Worm (Caenorhabditis elegans) whole organism, L3 larva: ENCODE results near the gene F35E8.9.
"Not testable (repeated sequence)": the region's sequence is repeated elsewhere in the genome, so short reads cannot be mapped to it uniquely, and the experiment has no call there.

Source experiments
- R02D3.7 ChIP-seq: fragments of 150-350 bp; optimal IDR thresholded peaks from 2 replicates; lab custom pipeline; 2014; ENCODE audit warnings: missing biosample characterization, missing genetic modification characterization
- ZK546.5 ChIP-seq: sonication (generic microtip); optimal IDR thresholded peaks from 2 replicates; lab custom pipeline; 2017; ENCODE audit warnings: missing biosample characterization, missing genetic modification characterization
- aly-2 ChIP-seq: fragments of 150-350 bp; optimal IDR thresholded peaks from 2 replicates; lab custom pipeline; 2014; ENCODE audit warnings: missing biosample characterization, missing genetic modification characterization
- ceh-28 ChIP-seq: fragments of 150-350 bp; optimal IDR thresholded peaks from 2 replicates; lab custom pipeline; 2014; ENCODE audit warnings: missing biosample characterization, missing genetic modification reagents, missing genetic modification characterization
- ceh-82 ChIP-seq: fragments of 150-350 bp; optimal IDR thresholded peaks from 2 replicates; lab custom pipeline; 2014; ENCODE audit warnings: missing biosample characterization, missing genetic modification characterization
- ceh-9 ChIP-seq: sonication (generic microtip); optimal IDR thresholded peaks from 2 replicates; lab custom pipeline; 2018; ENCODE audit warnings: missing biosample characterization, missing genetic modification characterization
- daf-12 ChIP-seq: fragments of 150-350 bp; optimal IDR thresholded peaks from 2 replicates; lab custom pipeline; 2014; ENCODE audit warnings: missing biosample characterization, missing genetic modification reagents, missing genetic modification characterization
- egl-5 ChIP-seq: fragments of 150-350 bp; optimal IDR thresholded peaks from 2 replicates; lab custom pipeline; 2017; ENCODE audit warnings: missing biosample characterization, missing genetic modification reagents, missing genetic modification characterization, inconsistent platforms
- elt-2 ChIP-seq: sonication (generic microtip); optimal IDR thresholded peaks from 2 replicates; lab custom pipeline; 2016; ENCODE audit warnings: missing genetic modification reagents, mild to moderate bottlenecking, missing genetic modification characterization, missing compliant biosample characterization
- elt-3 ChIP-seq, 3 experiments: fragments of 150-350 bp in 1 of 3; sonication (generic microtip) in 2 of 3; optimal IDR thresholded peaks; 2 replicates in 2 of 3; 4 replicates in 1 of 3; lab custom pipeline; 2014 to 2017; ENCODE audit warnings: missing biosample characterization in 3 of 3, missing genetic modification characterization in 3 of 3
- eor-1 ChIP-seq, 2 experiments: fragments of 150-350 bp; optimal IDR thresholded peaks; 2 replicates each; lab custom pipeline; 2014 to 2018; ENCODE audit warnings: missing biosample characterization in 2 of 2, missing genetic modification characterization in 2 of 2
- fkh-2 ChIP-seq: fragments of 150-350 bp; optimal IDR thresholded peaks from 2 replicates; lab custom pipeline; 2014; ENCODE audit warnings: missing biosample characterization, missing genetic modification reagents, missing genetic modification characterization
- fos-1 ChIP-seq: fragments of 150-350 bp; optimal IDR thresholded peaks from 2 replicates; lab custom pipeline; 2014; ENCODE audit warnings: missing biosample characterization, missing genetic modification characterization
- hmg-11 ChIP-seq: sonication (generic microtip); optimal IDR thresholded peaks from 2 replicates; lab custom pipeline; 2016; ENCODE audit warnings: missing genetic modification characterization, missing compliant biosample characterization
- lin-15B ChIP-seq: fragments of 150-350 bp; optimal IDR thresholded peaks from 2 replicates; lab custom pipeline; 2014; ENCODE audit warnings: missing biosample characterization, missing genetic modification characterization
- lin-39 ChIP-seq: fragments of 150-350 bp; optimal IDR thresholded peaks from 2 replicates; lab custom pipeline; 2018; ENCODE audit warnings: missing biosample characterization, missing genetic modification reagents, missing genetic modification characterization
- lsy-12 ChIP-seq: sonication (generic microtip); optimal IDR thresholded peaks from 2 replicates; lab custom pipeline; 2016; ENCODE audit warnings: mild to moderate bottlenecking, missing genetic modification characterization, missing compliant biosample characterization
- mml-1 ChIP-seq: fragments of 150-350 bp; sonication (generic microtip); optimal IDR thresholded peaks from 3 replicates; lab custom pipeline; 2014; ENCODE audit warnings: missing biosample characterization, missing genetic modification characterization
- nfya-1 ChIP-seq: sonication (generic microtip); optimal IDR thresholded peaks from 2 replicates; lab custom pipeline; 2017; ENCODE audit warnings: missing genetic modification characterization, mild to moderate bottlenecking, missing compliant biosample characterization, antibody characterized with exemption, moderate library complexity; ENCODE audit not compliant: insufficient read depth
- nhr-11 ChIP-seq: fragments of 150-350 bp; optimal IDR thresholded peaks from 2 replicates; lab custom pipeline; 2014; ENCODE audit warnings: missing biosample characterization, missing genetic modification characterization
- nhr-12 ChIP-seq: fragments of 150-350 bp; optimal IDR thresholded peaks from 2 replicates; lab custom pipeline; 2014; ENCODE audit warnings: missing biosample characterization, missing genetic modification characterization
- nhr-23 ChIP-seq: fragments of 150-350 bp; optimal IDR thresholded peaks from 2 replicates; lab custom pipeline; 2014; ENCODE audit warnings: missing biosample characterization, missing genetic modification reagents, missing genetic modification characterization
- nhr-28 ChIP-seq: fragments of 150-350 bp; optimal IDR thresholded peaks from 2 replicates; lab custom pipeline; 2014; ENCODE audit warnings: missing biosample characterization, missing genetic modification characterization
- nhr-43 ChIP-seq: sonication (generic microtip); optimal IDR thresholded peaks from 2 replicates; lab custom pipeline; 2016; ENCODE audit warnings: mild to moderate bottlenecking, missing genetic modification characterization, missing compliant biosample characterization; ENCODE audit not compliant: poor library complexity, severe bottlenecking
- nhr-67 ChIP-seq: fragments of 150-350 bp; optimal IDR thresholded peaks from 2 replicates; lab custom pipeline; 2014; ENCODE audit warnings: missing biosample characterization, missing genetic modification characterization
- pqm-1 ChIP-seq: fragments of 150-350 bp; optimal IDR thresholded peaks from 2 replicates; lab custom pipeline; 2017; ENCODE audit warnings: missing biosample characterization, missing genetic modification characterization, inconsistent platforms
- sea-2 ChIP-seq: fragments of 150-350 bp; sonication (generic microtip); optimal IDR thresholded peaks from 4 replicates; lab custom pipeline; 2014; ENCODE audit warnings: missing biosample characterization, missing genetic modification reagents, missing genetic modification characterization
- skn-1 ChIP-seq: fragments of 150-350 bp; optimal IDR thresholded peaks from 2 replicates; lab custom pipeline; 2014; ENCODE audit warnings: missing biosample characterization, missing genetic modification characterization
- snpc-4 ChIP-seq: fragments of 150-350 bp; optimal IDR thresholded peaks from 2 replicates; lab custom pipeline; 2014; ENCODE audit warnings: missing biosample characterization, missing genetic modification characterization
- tbx-2 ChIP-seq: sonication (generic microtip); optimal IDR thresholded peaks from 2 replicates; lab custom pipeline; 2016; ENCODE audit warnings: mild to moderate bottlenecking, missing genetic modification characterization, missing compliant biosample characterization
- zag-1 ChIP-seq: fragments of 150-350 bp; optimal IDR thresholded peaks from 2 replicates; lab custom pipeline; 2014; ENCODE audit warnings: missing biosample characterization, missing genetic modification characterization
- ztf-11 ChIP-seq: fragments of 150-350 bp; optimal IDR thresholded peaks from 2 replicates; lab custom pipeline; 2014; ENCODE audit warnings: missing biosample characterization, missing genetic modification characterization
- ztf-4 ChIP-seq: fragments of 150-350 bp; optimal IDR thresholded peaks from 2 replicates; lab custom pipeline; 2014; ENCODE audit warnings: missing biosample characterization, missing genetic modification characterization

F35E8.9 gene

DNA sequence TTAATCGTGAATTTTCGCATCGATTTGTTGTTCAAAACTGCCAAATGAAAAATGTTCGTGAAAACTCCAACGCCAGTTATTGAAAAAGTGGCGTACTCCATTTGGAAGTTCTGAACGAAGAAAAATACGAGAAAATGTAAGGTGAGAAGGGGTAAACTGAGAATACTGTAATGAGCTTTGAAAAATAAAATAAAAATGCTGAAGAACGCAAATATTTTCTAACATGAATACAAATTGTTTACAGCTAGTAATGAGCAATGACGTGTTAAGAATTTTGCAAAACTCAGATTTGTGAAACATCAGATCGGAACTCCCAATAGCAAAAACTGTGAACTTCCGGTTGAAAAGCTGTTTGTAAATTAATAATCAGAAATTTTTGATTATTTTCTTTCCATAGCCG lies 15.0 kb upstream of the F35E8.9 start, which contains the start of gene srw-26:
srw-26 (minus strand) TSS at position 101 of the 400 bp plus-strand sequence.
- TF ChIP-seq daf-12 (tag; lab: Kevin White, UChicago) (no peak), nhr-12 (tag; lab: Kevin White, UChicago) (no peak), snpc-4 (tag; lab: Kevin White, UChicago) (no peak), mml-1 (tag; lab: Kevin White, UChicago) (no peak)

DNA sequence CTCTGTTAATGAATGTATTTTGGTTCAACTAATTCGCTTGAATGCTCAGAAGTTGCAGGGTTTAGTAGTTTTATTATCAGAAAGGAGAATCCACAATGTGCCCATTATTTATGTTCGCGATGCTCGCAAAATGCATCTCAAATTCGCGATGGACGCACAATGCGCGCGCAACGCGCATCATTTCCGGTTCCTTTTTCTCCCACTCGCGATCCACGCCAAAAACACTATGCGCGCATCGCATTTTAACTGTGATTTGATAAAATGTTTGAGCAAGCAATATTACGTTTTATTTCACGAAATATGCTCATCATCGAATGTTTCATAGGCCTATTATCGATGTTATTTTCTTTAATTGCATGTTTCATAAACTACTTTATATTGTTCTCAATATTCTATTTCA lies 12.5 kb upstream of the F35E8.9 start, which contains the start of gene srbc-77:
srbc-77 (plus strand) TSS at position 301 of the 400 bp plus-strand sequence.
- not testable (repeated sequence) for TF ChIP-seq ZK546.5 (tag; lab: Kevin White, UChicago); ceh-28; ceh-9 (tag; lab: Kevin White, UChicago)

DNA sequence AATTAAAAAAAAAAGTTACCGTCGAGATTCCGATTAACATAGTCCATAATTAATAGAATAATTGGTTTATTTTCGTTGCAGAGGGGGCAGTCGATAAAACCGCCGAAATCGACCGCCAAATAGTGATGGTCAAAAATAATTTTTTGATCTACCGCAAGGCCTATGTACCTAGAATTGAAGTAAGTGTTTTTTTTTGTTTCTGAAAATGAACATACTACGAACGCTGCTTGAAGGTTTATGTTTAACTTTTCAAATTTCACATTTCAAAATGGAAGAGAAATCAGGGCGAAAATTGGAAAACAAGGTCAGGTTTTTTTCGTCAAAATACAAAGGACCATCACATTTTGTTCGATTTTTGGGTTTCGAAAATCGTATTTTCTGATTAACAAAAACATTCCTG lies 11.0 kb upstream of the F35E8.9 start, which contains the start of gene pzf-1:
pzf-1 (minus strand) TSS at position 101 of the 400 bp plus-strand sequence.
- TF ChIP-seq eor-1 (tag; optimal IDR thresholded peaks at IDR 0.05; lab: Kevin White, UChicago) (no peak), sea-2 (GFP tag; lab: Kevin White, UChicago) (no peak)

DNA sequence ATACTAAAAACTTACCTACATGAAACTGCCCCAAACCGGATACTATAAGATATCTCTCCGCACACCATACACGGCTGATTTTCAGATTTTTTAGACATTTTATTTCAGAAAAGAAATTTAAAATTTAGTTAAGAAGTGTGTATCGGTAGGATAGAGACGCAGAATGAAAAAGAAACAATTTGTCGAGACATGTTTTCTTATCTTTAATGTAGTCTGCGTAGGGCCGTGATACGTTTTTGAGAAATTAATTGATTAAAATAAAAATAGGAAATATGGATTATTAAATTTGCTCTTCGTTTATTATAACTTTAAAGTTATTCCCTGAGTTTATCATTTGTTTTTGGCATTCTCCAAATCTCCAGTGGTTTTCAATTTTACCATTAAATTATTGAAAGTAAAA lies 6.9 kb upstream of the F35E8.9 start, which contains the start of gene nhr-108:
nhr-108 (minus strand) TSS at position 166 of the 400 bp plus-strand sequence.
- TF ChIP-seq ztf-11 (tag; lab: Kevin White, UChicago) (no peak), elt-2 (tag; lab: Kevin White, UChicago) (peak; percentile 42), tbx-2 (tag; lab: Kevin White, UChicago) (no peak)
- TF ChIP-seq, all 47 proteins: peak for 1

DNA sequence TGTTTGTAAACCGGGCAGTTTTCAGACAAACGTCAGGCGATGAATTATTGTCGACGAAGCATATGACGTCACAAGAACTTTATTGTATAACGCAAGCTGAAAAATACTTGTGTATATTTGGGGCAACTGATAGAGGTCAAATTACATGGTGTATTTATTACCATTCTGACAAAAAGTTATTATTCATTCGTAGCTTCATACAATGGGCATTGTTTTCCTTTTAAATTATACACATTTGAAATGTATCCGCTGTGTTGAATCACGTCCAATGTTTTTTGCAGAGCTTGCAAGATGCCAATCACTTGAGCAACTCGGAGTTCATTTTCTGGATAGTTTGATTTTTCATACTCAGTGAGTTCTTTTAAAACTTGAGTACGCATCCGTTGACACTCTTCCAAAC lies 5.6 kb upstream of the F35E8.9 start, which contains the start of gene F35E8.13:
F35E8.13 (plus strand) TSS at position 301 of the 400 bp plus-strand sequence.
- TF ChIP-seq nhr-11 (no peak), ceh-9 (tag; lab: Kevin White, UChicago) (no peak), lin-15B (no peak), elt-3 (tag; optimal IDR thresholded peaks at IDR 0.05; lab: Kevin White, UChicago) (no peak), aly-2 (tag; lab: Kevin White, UChicago) (no peak), nhr-23 (no peak), mml-1 (tag; lab: Kevin White, UChicago) (no peak), nhr-12 (tag; lab: Kevin White, UChicago) (no peak), sea-2 (GFP tag; lab: Kevin White, UChicago) (no peak), fos-1 (tag; lab: Kevin White, UChicago) (no peak), R02D3.7 (tag; lab: Kevin White, UChicago) (no peak)
- TF ChIP-seq, all 47 proteins: peak for 0

DNA sequence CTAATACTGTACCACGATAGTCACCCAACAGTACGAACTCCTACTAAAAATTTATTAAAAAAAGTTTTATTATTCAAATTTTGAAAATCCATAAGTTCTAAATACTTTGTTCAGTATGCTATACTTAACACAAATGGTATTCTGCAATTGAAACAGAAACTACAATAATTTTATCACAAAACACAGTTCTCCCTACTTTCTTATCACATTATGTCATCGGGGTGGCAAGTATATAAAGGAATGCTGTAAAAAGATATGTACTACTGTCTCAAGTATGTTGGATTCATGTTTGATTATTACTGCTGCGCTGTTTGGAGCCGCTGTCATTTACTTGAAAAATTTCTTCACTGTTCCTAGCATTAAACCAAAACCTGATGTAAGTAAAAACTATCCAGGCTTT lies 3.7 kb upstream of the F35E8.9 start, which contains the start of gene cdr-1:
cdr-1 (plus strand) TSS at position 208 of the 400 bp plus-strand sequence.
- TF ChIP-seq elt-2 (tag; lab: Kevin White, UChicago) = peak; percentile 46
- no peak for TF ChIP-seq skn-1
- peak; percentile 38 for TF ChIP-seq pqm-1 (tag; lab: Kevin White, UChicago)

DNA sequence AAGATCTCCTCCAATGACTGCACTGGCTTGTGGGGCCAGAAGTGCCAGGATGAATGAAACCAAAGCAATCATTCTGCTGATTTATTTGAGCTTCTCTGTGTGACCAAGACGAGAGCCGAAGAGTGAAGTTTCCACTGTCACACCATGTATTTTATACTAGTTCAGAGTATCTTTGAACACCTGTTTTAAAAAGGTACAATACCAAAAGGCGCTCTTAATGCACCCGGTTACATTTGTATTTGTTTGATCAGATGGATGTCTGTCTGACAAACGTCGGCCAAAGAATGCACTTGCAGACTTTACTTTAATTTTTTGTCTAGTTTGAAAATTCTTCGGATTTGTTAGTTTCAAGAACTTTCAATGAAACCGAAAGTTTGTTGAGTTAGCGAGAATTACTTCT lies 2.9 kb upstream of the F35E8.9 start, which contains the start of gene F35E8.10:
F35E8.10 (minus strand) TSS at position 101 of the 400 bp plus-strand sequence.
- TF ChIP-seq ztf-4 (tag; lab: Kevin White, UChicago) (no peak), nhr-28 (tag; lab: Kevin White, UChicago) (no peak), pqm-1 (tag; lab: Kevin White, UChicago) (no peak), nhr-12 (tag; lab: Kevin White, UChicago) (no peak), zag-1 (no peak), eor-1 (tag; optimal IDR thresholded peaks at IDR 0.05; lab: Kevin White, UChicago) (no peak), lin-15B (no peak), tbx-2 (tag; lab: Kevin White, UChicago) (no peak), nhr-67 (no peak), egl-5 (tag; lab: Kevin White, UChicago) (no peak), R02D3.7 (tag; lab: Kevin White, UChicago) (no peak), ceh-82 (tag; lab: Kevin White, UChicago) (no peak)

DNA sequence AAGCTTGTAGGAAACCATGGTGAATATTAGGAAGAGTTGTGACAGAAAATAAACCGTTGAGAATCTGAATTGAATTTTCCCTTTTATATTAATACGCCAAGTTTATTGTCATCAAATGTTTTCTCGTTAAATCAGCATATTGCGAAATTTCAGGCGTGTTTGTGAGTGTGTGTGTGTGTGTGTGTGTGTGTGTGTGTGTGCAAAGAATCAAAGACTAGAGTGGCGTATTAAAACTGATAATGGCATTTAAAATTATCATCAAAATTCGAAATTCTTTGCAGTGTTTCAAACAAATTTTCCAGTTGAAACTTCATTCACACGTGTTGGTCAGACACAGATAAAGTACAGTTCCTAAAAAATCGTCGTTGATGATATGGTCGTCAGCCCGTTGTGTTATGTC lies 1.4 kb downstream of the F35E8.9 start, which contains the start of gene gst-38:
gst-38 (minus strand) TSS at position 152 of the 400 bp plus-strand sequence.
- TF ChIP-seq nhr-43 (tag; lab: Kevin White, UChicago) = no peak
- TF ChIP-seq nfya-1 (tag; lab: Kevin White, UChicago) = no peak
- TF ChIP-seq daf-12 (tag; lab: Kevin White, UChicago) = no peak
- no peak for TF ChIP-seq fos-1 (tag; lab: Kevin White, UChicago)
- no peak for TF ChIP-seq ceh-82 (tag; lab: Kevin White, UChicago)
- peak; percentile 14 for TF ChIP-seq skn-1
- TF ChIP-seq lsy-12 (tag; lab: Kevin White, UChicago) = no peak
- TF ChIP-seq elt-2 (tag; lab: Kevin White, UChicago) = peak; percentile 88
- peak; percentile 41 for TF ChIP-seq pqm-1 (tag; lab: Kevin White, UChicago)
- no peak for TF ChIP-seq tbx-2 (tag; lab: Kevin White, UChicago)
- no peak for TF ChIP-seq lin-39 (tag; lab: Kevin White, UChicago)
- TF ChIP-seq fkh-2 (tag; lab: Kevin White, UChicago) = no peak
- no peak for TF ChIP-seq aly-2 (tag; lab: Kevin White, UChicago)
- no peak for TF ChIP-seq hmg-11 (tag; lab: Kevin White, UChicago)
- TF ChIP-seq R02D3.7 (tag; lab: Kevin White, UChicago) = no peak
